Fruit fly (Drosophila melanogaster) whole organism, embryonic: ENCODE results near the gene Lnk.

ENCODE experiments used
- Awh ChIP-seq: fragments of 200-800 bp; sonication (Bioruptor generic); IDR thresholded peaks from 2 replicates; pipeline ENCODE4, ENCODE4 v1.3.6; 2022; ENCODE audit warnings: missing biosample characterization, missing genetic modification characterization
- BtbVII ChIP-seq: fragments of 200-800 bp; sonication (Bioruptor generic); optimal IDR thresholded peaks from 3 replicates; lab custom pipeline; 2017; ENCODE audit warnings: missing biosample characterization, mild to moderate bottlenecking, missing genetic modification characterization
- CG10979 ChIP-seq: fragments of 200-800 bp; sonication (Bioruptor generic); optimal IDR thresholded peaks from 2 replicates; lab custom pipeline; 2018; ENCODE audit warnings: missing biosample characterization, mild to moderate bottlenecking, missing genetic modification characterization, moderate library complexity
- CG1233 ChIP-seq: fragments of 200-800 bp; sonication (Bioruptor generic); optimal IDR thresholded peaks from 4 replicates; lab custom pipeline; 2018; ENCODE audit warnings: missing biosample characterization, mild to moderate bottlenecking, missing genetic modification characterization
- CG14441 ChIP-seq: fragments of 200-800 bp; sonication (Bioruptor generic); IDR thresholded peaks from 2 replicates; pipeline ENCODE4 v1.3.6; 2022; ENCODE audit warnings: missing biosample characterization, missing genetic modification characterization
- CG15011 ChIP-seq: fragments of 200-800 bp; sonication (Bioruptor generic); optimal IDR thresholded peaks from 3 replicates; lab custom pipeline; 2018; ENCODE audit warnings: missing biosample characterization, mild to moderate bottlenecking, missing genetic modification characterization
- CG15696 ChIP-seq: fragments of 200-800 bp; sonication (Bioruptor generic); optimal IDR thresholded peaks from 2 replicates; lab custom pipeline; 2019; ENCODE audit warnings: missing biosample characterization, mild to moderate bottlenecking, missing genetic modification characterization, moderate library complexity
- CG17612 ChIP-seq: fragments of 200-800 bp; sonication (Bioruptor generic); IDR thresholded peaks from 2 replicates; pipeline ENCODE4 v1.3.6; 2022; ENCODE audit warnings: missing biosample characterization, missing genetic modification characterization
- CG2116 ChIP-seq: fragments of 200-800 bp; sonication (Bioruptor generic); optimal IDR thresholded peaks from 3 replicates; lab custom pipeline; 2018; ENCODE audit warnings: missing biosample characterization, mild to moderate bottlenecking, missing genetic modification characterization
- CG30403 ChIP-seq: fragments of 200-800 bp; sonication (Bioruptor generic); optimal IDR thresholded peaks from 3 replicates; lab custom pipeline; 2016; ENCODE audit warnings: missing biosample characterization, missing genetic modification characterization
- CG3163 ChIP-seq: fragments of 200-800 bp; sonication (Bioruptor generic); optimal IDR thresholded peaks from 3 replicates; lab custom pipeline; 2016; ENCODE audit warnings: missing biosample characterization, missing genetic modification characterization
- CG3726 ChIP-seq: fragments of 200-800 bp; sonication (Bioruptor generic); IDR thresholded peaks from 3 replicates; pipeline ENCODE4, ENCODE4 v1.3.6; 2022; ENCODE audit warnings: missing biosample characterization, missing genetic modification characterization
- CG7839 ChIP-seq: fragments of 200-800 bp; sonication (Bioruptor generic); optimal IDR thresholded peaks from 3 replicates; lab custom pipeline; 2018; ENCODE audit warnings: missing biosample characterization, mild to moderate bottlenecking, missing genetic modification characterization, moderate library complexity
- CG8359 ChIP-seq: fragments of 200-800 bp; sonication (Bioruptor generic); optimal IDR thresholded peaks from 2 replicates; lab custom pipeline; 2017; ENCODE audit warnings: missing biosample characterization, mild to moderate bottlenecking, missing genetic modification characterization, borderline replicate concordance
- CG8924 ChIP-seq: fragments of 200-800 bp; optimal IDR thresholded peaks from 3 replicates; lab custom pipeline; 2019; ENCODE audit warnings: missing biosample characterization, mild to moderate bottlenecking, missing genetic modification characterization, moderate library complexity
- CG9437 ChIP-seq: fragments of 200-800 bp; sonication (Bioruptor generic); optimal IDR thresholded peaks from 2 replicates; lab custom pipeline; 2018; ENCODE audit warnings: missing biosample characterization, mild to moderate bottlenecking, missing genetic modification characterization
- CG9727 ChIP-seq: fragments of 200-800 bp; sonication (Bioruptor generic); optimal IDR thresholded peaks from 3 replicates; lab custom pipeline; 2017; ENCODE audit warnings: missing biosample characterization, mild to moderate bottlenecking, missing genetic modification characterization
- Camta ChIP-seq: fragments of 200-800 bp; sonication (Bioruptor generic); optimal IDR thresholded peaks from 2 replicates; lab custom pipeline; 2016; ENCODE audit warnings: missing biosample characterization, missing genetic modification characterization
- Chrac-16 ChIP-seq: fragments of 200-800 bp; sonication (Bioruptor generic); optimal IDR thresholded peaks from 3 replicates; lab custom pipeline; 2016; ENCODE audit warnings: missing biosample characterization, missing genetic modification characterization
- Dad ChIP-seq: fragments of 200-800 bp; sonication (Bioruptor generic); optimal IDR thresholded peaks from 3 replicates; lab custom pipeline; 2016; ENCODE audit warnings: missing biosample characterization, missing genetic modification characterization
- E2f2 ChIP-seq: fragments of 200-800 bp; sonication (Bioruptor generic); IDR thresholded peaks from 2 replicates; pipeline ENCODE4 v1.3.6; 2022; ENCODE audit warnings: missing biosample characterization, missing genetic modification characterization
- Fer1 ChIP-seq: fragments of 200-800 bp; sonication (Bioruptor generic); optimal IDR thresholded peaks from 2 replicates; lab custom pipeline; 2017; ENCODE audit warnings: missing biosample characterization, mild to moderate bottlenecking, missing genetic modification characterization
- Fer2 ChIP-seq: fragments of 200-800 bp; sonication (Bioruptor generic); optimal IDR thresholded peaks from 2 replicates; lab custom pipeline; 2018; ENCODE audit warnings: missing biosample characterization, mild to moderate bottlenecking, missing genetic modification characterization, moderate library complexity
- HLH3B ChIP-seq: fragments of 200-800 bp; sonication (Bioruptor generic); IDR thresholded peaks from 2 replicates; pipeline ENCODE4 v1.3.6; 2022; ENCODE audit warnings: missing biosample characterization, missing genetic modification characterization
- Hey ChIP-seq: fragments of 200-800 bp; sonication (Bioruptor generic); optimal IDR thresholded peaks from 3 replicates; lab custom pipeline; 2018; ENCODE audit warnings: missing biosample characterization, mild to moderate bottlenecking, missing genetic modification characterization
- Lhr ChIP-seq: fragments of 200-800 bp; sonication (Bioruptor generic); optimal IDR thresholded peaks from 3 replicates; lab custom pipeline; 2017; ENCODE audit warnings: mild to moderate bottlenecking, missing biosample characterization, missing genetic modification reagents, missing genetic modification characterization
- MTF-1 ChIP-seq: fragments of 200-800 bp; sonication (Bioruptor generic); optimal IDR thresholded peaks from 2 replicates; lab custom pipeline; 2018; ENCODE audit warnings: missing biosample characterization, mild to moderate bottlenecking, missing genetic modification characterization, borderline replicate concordance
- Med ChIP-seq: fragments of 200-800 bp; sonication (Bioruptor generic); peaks from one replicate; lab custom pipeline; 2016; ENCODE audit warnings: missing biosample characterization, missing genetic modification characterization, mild to moderate bottlenecking, inconsistent platforms, moderate library complexity
- NK7.1 ChIP-seq: fragments of 200-800 bp; sonication (Bioruptor generic); optimal IDR thresholded peaks from 3 replicates; lab custom pipeline; 2016; ENCODE audit warnings: missing biosample characterization, missing genetic modification characterization
- Nf-YA ChIP-seq: fragments of 200-800 bp; sonication (Bioruptor generic); IDR thresholded peaks from 2 replicates; pipeline ENCODE4 v1.3.6; 2022; ENCODE audit warnings: missing biosample characterization, missing genetic modification characterization
- Vsx1 ChIP-seq: fragments of 200-800 bp; sonication (Bioruptor generic); optimal IDR thresholded peaks from 2 replicates; lab custom pipeline; 2017; ENCODE audit warnings: missing biosample characterization, mild to moderate bottlenecking, missing genetic modification characterization, missing genetic modification reagents
- aop ChIP-seq: fragments of 200-800 bp; sonication (Bioruptor generic); IDR thresholded peaks from 2 replicates; pipeline ENCODE4 v1.3.6; 2022; ENCODE audit warnings: missing biosample characterization, missing genetic modification characterization
- caup ChIP-seq: fragments of 200-800 bp; sonication (Bioruptor generic); optimal IDR thresholded peaks from 3 replicates; lab custom pipeline; 2017; ENCODE audit warnings: missing biosample characterization, mild to moderate bottlenecking, missing genetic modification characterization, moderate library complexity; ENCODE audit not compliant: severe bottlenecking
- dati ChIP-seq: fragments of 200-800 bp; sonication (Bioruptor generic); IDR thresholded peaks from 2 replicates; pipeline ENCODE4 v1.3.6; 2022; ENCODE audit warnings: missing biosample characterization, missing genetic modification characterization
- gcm ChIP-seq: fragments of 200-800 bp; sonication (Bioruptor generic); optimal IDR thresholded peaks from 2 replicates; lab custom pipeline; 2019; ENCODE audit warnings: missing biosample characterization, mild to moderate bottlenecking, missing genetic modification characterization, moderate library complexity
- gem ChIP-seq: fragments of 200-800 bp; sonication (Bioruptor generic); optimal IDR thresholded peaks from 2 replicates; lab custom pipeline; 2019; ENCODE audit warnings: missing biosample characterization, mild to moderate bottlenecking, missing genetic modification characterization, moderate library complexity
- her ChIP-seq: fragments of 200-800 bp; sonication (Bioruptor generic); optimal IDR thresholded peaks from 2 replicates; lab custom pipeline; 2016; ENCODE audit warnings: missing biosample characterization, missing genetic modification characterization
- hkb ChIP-seq, 2 experiments: fragments of 200-800 bp in 1 of 2; fragments of >200 bp in 1 of 2; sonication (Bioruptor generic) in 1 of 2; IDR thresholded peaks in 1 of 2; optimal IDR thresholded peaks in 1 of 2; 2 replicates each; pipeline versions ENCODE4 v1.3.6 to Lab custom; 2017 to 2022; ENCODE audit warnings: missing biosample characterization in 1 of 2, missing genetic modification characterization in 1 of 2
- insv ChIP-seq, 2 experiments: fragments of 200-800 bp; sonication (Bioruptor generic); optimal IDR thresholded peaks; 3 replicates each; lab custom pipeline; 2016 to 2018; ENCODE audit warnings: missing biosample characterization in 2 of 2, missing genetic modification characterization in 2 of 2
- kah ChIP-seq: fragments of 200-800 bp; sonication (Bioruptor generic); optimal IDR thresholded peaks from 2 replicates; lab custom pipeline; 2018; ENCODE audit warnings: missing biosample characterization, mild to moderate bottlenecking, missing genetic modification characterization
- lab ChIP-seq: fragments of 200-800 bp; sonication (Bioruptor generic); optimal IDR thresholded peaks from 3 replicates; lab custom pipeline; 2017; ENCODE audit warnings: missing biosample characterization, missing genetic modification characterization, mild to moderate bottlenecking, moderate library complexity, missing genetic modification reagents
- lola ChIP-seq, 3 experiments: fragments of >200 bp in 2 of 3; fragments of 200-800 bp in 1 of 3; sonication (Bioruptor generic) in 1 of 3; optimal IDR thresholded peaks; 2 replicates each; lab custom pipeline; 2017 to 2019; ENCODE audit warnings: missing biosample characterization in 3 of 3, missing genetic modification characterization in 3 of 3, mild to moderate bottlenecking in 1 of 3, moderate library complexity in 1 of 3
- pfk ChIP-seq: fragments of 200-800 bp; sonication (Bioruptor generic); optimal IDR thresholded peaks from 2 replicates; lab custom pipeline; 2018; ENCODE audit warnings: missing biosample characterization, mild to moderate bottlenecking, missing genetic modification characterization, moderate library complexity
- seq ChIP-seq: fragments of 200-800 bp; sonication (Bioruptor generic); IDR thresholded peaks from 2 replicates; pipeline ENCODE4 v1.3.6; 2022; ENCODE audit warnings: missing biosample characterization, missing genetic modification characterization
- sug ChIP-seq: fragments of 200-800 bp; optimal IDR thresholded peaks from 2 replicates; lab custom pipeline; 2019; ENCODE audit warnings: missing biosample characterization, mild to moderate bottlenecking, missing genetic modification characterization, moderate library complexity
- trem ChIP-seq: fragments of 200-800 bp; optimal IDR thresholded peaks from 3 replicates; lab custom pipeline; 2019; ENCODE audit warnings: missing biosample characterization, mild to moderate bottlenecking, missing genetic modification characterization, moderate library complexity
- unpg ChIP-seq: fragments of 200-800 bp; sonication (Bioruptor generic); optimal IDR thresholded peaks from 3 replicates; lab custom pipeline; 2018; ENCODE audit warnings: missing biosample characterization, mild to moderate bottlenecking, missing genetic modification characterization, moderate library complexity
- wek ChIP-seq: fragments of 200-800 bp; sonication (Bioruptor generic); optimal IDR thresholded peaks from 3 replicates; lab custom pipeline; 2018; ENCODE audit warnings: missing biosample characterization, mild to moderate bottlenecking, missing genetic modification characterization, moderate library complexity
- zfh1 ChIP-seq: fragments of 200-800 bp; sonication (Bioruptor generic); IDR thresholded peaks from 3 replicates; pipeline ENCODE4 v1.3.6; 2022; ENCODE audit warnings: missing biosample characterization, missing genetic modification characterization

Lnk gene

dm6 chr3R:25885136-25885535 lies 3.2 kb upstream of the Lnk start (continued):
- TF ChIP-seq Awh (peak; percentile 56; the same call in 1 of the 2 replicates), Med (GFP tag; lab: Kevin White, UChicago) (peak; percentile 38), Chrac-16 (GFP tag; lab: Kevin White, UChicago) (no peak), CG2116 (peak; percentile 1), CG14441 (0 out of 2 replicates have a peak, but pooled peaks have one; percentile 19), caup (GFP tag; lab: Kevin White, UChicago) (peak; percentile 19), Dad (no peak), Vsx1 (peak; percentile 56), insv (GFP tag; optimal IDR thresholded peaks at IDR 0.05; lab: Kevin White, UChicago) (peak in 1 of 2 experiments; percentile 22), E2f2 (GFP tag; lab: Robert Waterston, UW) (0 out of 2 replicates have a peak, but pooled peaks have one; percentile 27), CG9727 (GFP tag; lab: Kevin White, UChicago) (peak; percentile 13), Fer2 (no peak), sug (peak; percentile 10), gem (peak; percentile 31), MTF-1 (GFP tag; lab: Kevin White, UChicago) (peak; percentile 73), Nf-YA (GFP tag; lab: Robert Waterston, UW) (peak; percentile 27; the same call in 1 of the 2 replicates), gcm (peak; percentile 27), CG1233 (GFP tag; lab: Kevin White, UChicago) (peak; percentile 42), CG17612 (GFP tag; lab: Robert Waterston, UW) (no peak), seq (GFP tag; lab: Robert Waterston, UW) (peak; percentile 8; the same call in 1 of the 2 replicates), BtbVII (GFP tag; lab: Kevin White, UChicago) (peak; percentile 1), CG15011 (GFP tag; lab: Kevin White, UChicago) (peak; percentile 16), zfh1 (GFP tag; lab: Robert Waterston, UW) (no peak), NK7.1 (GFP tag; lab: Kevin White, UChicago) (peak; percentile 29), HLH3B (peak; percentile 38; the same call in 1 of the 2 replicates), dati (no peak), CG8924 (tag; lab: Kevin White, UChicago) (peak; percentile 44), CG10979 (no peak), CG8359 (GFP tag; lab: Kevin White, UChicago) (peak; percentile 19), aop (GFP tag; lab: Robert Waterston, UW) (no peak), Lhr (GFP tag; lab: Kevin White, UChicago) (peak; percentile 35), unpg (GFP tag; lab: Kevin White, UChicago) (peak; percentile 44), kah (GFP tag; lab: Kevin White, UChicago) (peak; percentile 28), trem (no peak), her (no peak), CG3163 (GFP tag; lab: Kevin White, UChicago) (peak; percentile 6), CG30403 (GFP tag; lab: Kevin White, UChicago) (no peak), CG15696 (tag; lab: Kevin White, UChicago) (peak; percentile 80), Fer1 (GFP tag; lab: Kevin White, UChicago) (peak; percentile 29), wek (peak; percentile 74), lab (GFP tag; lab: Kevin White, UChicago) (peak; percentile 22), CG3726 (GFP tag; lab: Robert Waterston, UW) (no peak), hkb (optimal IDR thresholded peaks at IDR 0.05; lab: Kevin White, UChicago) (no peak), hkb (GFP tag; IDR thresholded peaks at IDR 0.05; lab: Robert Waterston, UW) (peak; percentile 39; the same call in 1 of the 2 replicates), Camta (GFP tag; lab: Kevin White, UChicago) (peak; percentile 18), pfk (GFP tag; lab: Kevin White, UChicago) (peak; percentile 24), CG9437 (GFP tag; lab: Kevin White, UChicago) (no peak), Hey (tag; lab: Kevin White, UChicago) (peak; percentile 14), CG7839 (tag; lab: Kevin White, UChicago) (no peak), lola (GFP tag; optimal IDR thresholded peaks at IDR 0.05; lab: Kevin White, UChicago) (peak in 1 of 3 experiments; percentile 35)
